Worm (Caenorhabditis elegans): ENCODE data around the gene Y37D8A.19.

Y37D8A.19 gene

DNA sequence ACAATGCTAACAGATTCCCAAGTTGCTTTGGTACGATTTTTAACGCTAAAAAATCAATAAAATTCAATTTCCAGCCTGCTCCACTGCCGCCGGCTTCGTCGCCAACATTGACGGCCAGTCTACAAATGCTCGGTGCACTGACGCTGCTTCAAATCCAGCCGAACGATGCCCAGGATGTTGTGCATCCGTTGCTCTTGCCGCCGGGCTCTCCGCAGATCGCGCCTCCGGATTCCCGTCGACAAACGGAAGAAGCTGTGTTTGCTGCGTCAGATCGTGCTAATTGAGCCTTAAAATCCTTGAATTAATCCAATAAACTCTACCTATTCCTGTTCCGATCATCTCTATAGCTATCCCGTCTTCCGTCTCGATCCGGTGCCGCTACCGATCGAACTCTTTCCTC lies 1.4 kb downstream of the Y37D8A.19 start:
- no peak for TF ChIP-seq unc-62 (GFP tag; optimal IDR thresholded peaks at IDR 0.05)

DNA sequence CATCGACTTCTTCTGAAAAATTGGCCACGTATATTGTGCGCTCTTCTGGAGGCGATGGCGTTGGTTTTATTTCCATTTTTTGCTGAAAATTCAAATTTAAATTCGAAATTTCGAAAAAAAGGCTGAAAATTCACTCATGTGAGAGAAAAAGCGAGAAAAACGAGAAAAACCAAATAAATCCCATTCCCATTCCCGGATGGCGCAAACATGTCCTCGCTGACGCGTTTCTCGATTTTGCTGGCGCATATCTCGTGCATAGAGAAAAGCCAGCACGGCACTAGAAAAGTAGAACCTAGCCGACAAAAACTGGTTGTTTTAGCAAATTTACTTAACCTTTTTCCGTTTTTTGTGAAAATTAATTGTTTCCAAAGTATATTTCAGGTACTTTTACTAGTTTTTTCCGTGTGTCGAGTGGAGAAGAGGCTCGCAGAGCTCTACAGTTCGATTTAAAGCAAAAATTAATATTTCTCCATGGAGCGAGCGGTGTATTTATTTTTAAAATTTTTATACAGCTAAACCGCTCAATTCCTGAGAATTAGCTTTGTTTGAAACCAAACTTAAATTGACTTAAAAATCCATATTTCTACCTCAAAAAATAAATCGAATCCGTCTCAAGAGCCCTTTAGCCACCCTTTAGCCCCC lies 2.2 kb downstream of the Y37D8A.19 start, which contains the start of gene rbm-7:
rbm-7 (minus strand) TSS at position 82 of the 642 bp plus-strand sequence.
- TF ChIP-seq unc-62 (GFP tag; optimal IDR thresholded peaks at IDR 0.05): no peak

DNA sequence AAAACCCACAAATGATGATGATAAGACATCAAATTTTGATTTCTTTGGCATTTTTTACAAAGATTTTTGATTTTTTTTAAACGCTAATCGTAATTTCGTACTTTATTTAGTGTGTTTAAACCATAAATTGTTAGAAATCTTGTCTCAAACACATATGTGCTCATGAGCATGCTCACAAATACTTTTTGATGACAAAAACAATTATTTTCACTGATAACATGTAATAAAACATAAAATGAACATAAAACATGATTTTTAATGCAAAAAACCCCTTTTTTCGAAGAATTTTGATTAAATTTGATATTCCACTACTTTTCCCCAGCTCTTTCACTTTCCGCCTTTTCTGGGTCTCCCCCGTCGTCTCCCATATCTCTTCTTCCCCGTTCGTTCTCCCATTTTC lies 3.1 kb downstream of the Y37D8A.19 start:
- no peak for TF ChIP-seq unc-62 (GFP tag; optimal IDR thresholded peaks at IDR 0.05)

ce11 chrIII:12934417-12934816 lies 4.7 kb downstream of the Y37D8A.19 start, which contains the start of gene epg-3:
epg-3 (plus strand) TSS chrIII:12934717.
- TF ChIP-seq unc-62 (GFP tag; optimal IDR thresholded peaks at IDR 0.05): no peak

- TF ChIP-seq unc-62 (GFP tag; optimal IDR thresholded peaks at IDR 0.05): no peak
Observed at ce11 chrIII:12942307-12942706, 12.6 kb downstream of the Y37D8A.19 start, which contains the start of gene unc-25. unc-25 (plus strand) TSS chrIII:12942651.

ce11 chrIII:12944064-12944463 lies 14.4 kb downstream of the Y37D8A.19 start:
- no peak for TF ChIP-seq unc-62 (GFP tag; optimal IDR thresholded peaks at IDR 0.05)

DNA sequence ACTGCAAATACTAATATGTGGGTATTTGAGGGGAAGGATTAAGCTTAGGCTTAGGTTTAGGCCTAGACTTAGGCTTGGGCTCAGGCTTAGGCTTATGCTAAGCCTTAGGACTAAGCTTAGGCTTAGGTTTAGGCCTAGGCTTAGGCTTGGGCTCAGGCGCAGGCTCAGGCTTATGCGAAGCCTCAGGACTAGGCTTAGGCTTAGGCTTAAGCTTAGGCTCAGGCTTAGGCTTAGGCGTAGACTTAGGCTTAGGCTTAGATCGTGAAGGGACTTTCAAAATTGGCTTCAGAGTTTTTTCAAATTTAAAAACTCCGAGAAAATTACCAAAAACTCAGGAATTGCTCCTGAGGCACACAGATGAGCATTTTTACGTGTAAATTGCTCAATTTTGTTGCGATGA lies 15.4 kb downstream of the Y37D8A.19 start:
- TF ChIP-seq unc-62 (GFP tag; optimal IDR thresholded peaks at IDR 0.05): no peak

- TF ChIP-seq unc-62 (GFP tag; optimal IDR thresholded peaks at IDR 0.05): no peak
Observed at ce11 chrIII:12951362-12952228, 21.9 kb downstream of the Y37D8A.19 start, which contains the start of gene Y39E4A.1. Y39E4A.1 (plus strand) TSS chrIII:12951412.

- TF ChIP-seq unc-62 (GFP tag; optimal IDR thresholded peaks at IDR 0.05): no peak
Observed at ce11 chrIII:12952615-12953014, 22.9 kb downstream of the Y37D8A.19 start.

DNA sequence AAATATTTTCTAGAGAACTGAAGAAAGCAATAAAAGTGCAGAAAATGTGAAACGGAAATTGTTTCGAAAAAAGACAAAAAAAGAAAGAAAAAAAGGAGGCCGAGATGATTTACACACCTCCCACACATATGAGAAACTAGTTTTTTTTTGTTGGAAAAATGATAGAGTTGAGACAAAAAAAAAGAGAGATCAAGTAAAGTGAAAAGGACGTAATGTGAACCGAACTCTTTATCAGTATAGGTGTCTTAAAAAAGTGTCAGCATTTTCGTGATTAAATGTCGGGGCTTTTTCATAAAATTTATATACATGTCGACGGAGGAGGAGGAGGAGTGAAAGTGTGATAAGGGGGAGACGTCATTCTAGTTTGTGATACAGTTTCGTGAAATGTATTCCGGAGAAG lies 29.6 kb downstream of the Y37D8A.19 start:
- TF ChIP-seq unc-62 (GFP tag; optimal IDR thresholded peaks at IDR 0.05): no peak

ce11 chrIII:12960705-12961104 lies 31.0 kb downstream of the Y37D8A.19 start:
- TF ChIP-seq unc-62 (GFP tag; optimal IDR thresholded peaks at IDR 0.05): no peak

DNA sequence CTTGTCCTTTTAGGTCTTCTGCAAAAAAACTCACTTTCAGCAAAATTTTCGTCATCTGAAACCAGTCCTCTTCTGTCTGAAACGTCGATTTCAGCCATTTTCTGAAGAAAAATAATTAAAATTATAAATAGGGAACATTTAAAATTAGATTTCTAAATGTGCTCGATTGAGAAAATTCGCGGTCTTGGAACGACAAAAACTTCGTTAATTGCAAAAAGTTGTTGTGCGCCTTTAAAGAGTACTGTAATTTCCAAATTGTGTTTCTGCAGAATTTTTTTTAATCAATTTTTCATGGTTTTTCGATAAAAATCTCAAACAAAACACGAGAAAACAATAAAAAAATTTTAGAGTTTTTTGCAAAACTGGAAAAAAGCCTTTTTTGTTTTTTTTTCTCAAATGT lies 37.2 kb downstream of the Y37D8A.19 start, which contains the start of gene ttm-1:
ttm-1 (minus strand) TSS at position 101 of the 400 bp plus-strand sequence.
- no peak for TF ChIP-seq unc-62 (GFP tag; optimal IDR thresholded peaks at IDR 0.05)

- no peak for TF ChIP-seq unc-62 (GFP tag; optimal IDR thresholded peaks at IDR 0.05)
Observed at ce11 chrIII:12967437-12968043, 37.9 kb downstream of the Y37D8A.19 start.

- no peak for TF ChIP-seq unc-62 (GFP tag; optimal IDR thresholded peaks at IDR 0.05)
Observed at ce11 chrIII:12968330-12968729, 38.7 kb downstream of the Y37D8A.19 start.

- TF ChIP-seq unc-62 (GFP tag; optimal IDR thresholded peaks at IDR 0.05): no peak
Observed at ce11 chrIII:12971828-12972379, 42.2 kb downstream of the Y37D8A.19 start.

- no peak for TF ChIP-seq unc-62 (GFP tag; optimal IDR thresholded peaks at IDR 0.05)
Observed at ce11 chrIII:12972398-12972797, 42.7 kb downstream of the Y37D8A.19 start, which contains the start of gene bckd-1A. bckd-1A (minus strand) TSS chrIII:12972498.
